Worm (Caenorhabditis elegans) whole organism, L1 larva: Measurements from ENCODE around the gene nphp-2.

Experiments used
- ces-1 ChIP-seq: fragments of 150-350 bp; optimal IDR thresholded peaks from 2 replicates; lab custom pipeline; 2014; ENCODE audit warnings: missing biosample characterization, missing genetic modification reagents, missing genetic modification characterization
- jun-1 ChIP-seq: fragments of 150-350 bp; optimal IDR thresholded peaks from 2 replicates; lab custom pipeline; 2014; ENCODE audit warnings: missing biosample characterization, missing genetic modification reagents, missing genetic modification characterization

DNA sequence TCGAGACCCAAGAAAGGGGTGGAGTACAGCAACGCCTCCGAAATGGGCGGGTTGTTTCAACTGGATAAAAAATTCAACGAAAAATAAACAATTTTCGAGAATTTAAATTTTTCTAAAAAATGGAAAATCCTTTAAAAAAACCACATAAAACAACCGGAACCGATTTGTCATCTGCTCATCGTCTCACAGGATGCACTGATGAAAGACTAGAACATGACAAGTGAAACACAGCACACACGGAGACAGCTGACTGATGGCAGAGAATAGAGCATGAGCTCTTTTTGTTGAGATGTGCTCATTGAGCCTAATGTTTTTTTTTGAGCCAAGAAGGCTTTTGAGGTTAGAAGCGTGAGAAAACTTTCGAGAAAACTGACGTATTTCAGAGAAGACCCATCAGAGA lies 5.6 kb upstream of the nphp-2 start:
- TF ChIP-seq ces-1 (no peak), jun-1 (no peak)
